Worm (Caenorhabditis elegans) whole organism, late embryonic: ENCODE measurements around the gene ZK662.6.

Experiments used
- C38D4.7 ChIP-seq: fragments of 200-800 bp; sonication (Bioruptor generic); optimal IDR thresholded peaks from 2 replicates; lab custom pipeline; 2018; ENCODE audit warnings: mild to moderate bottlenecking, missing genetic modification characterization, moderate library complexity, missing compliant biosample characterization
- K02D7.2 ChIP-seq: sonication (generic microtip); optimal IDR thresholded peaks from 2 replicates; lab custom pipeline; 2017; ENCODE audit warnings: mild to moderate bottlenecking, missing genetic modification characterization, missing compliant biosample characterization
- K09A11.1 ChIP-seq: sonication (generic microtip); optimal IDR thresholded peaks from 2 replicates; lab custom pipeline; 2017; ENCODE audit warnings: antibody characterized with exemption, mild to moderate bottlenecking, missing genetic modification characterization, missing compliant biosample characterization; ENCODE audit not compliant: insufficient read depth
- Y22D7AL.16 ChIP-seq: sonication (generic microtip); optimal IDR thresholded peaks from 2 replicates; lab custom pipeline; 2016; ENCODE audit warnings: missing genetic modification characterization, missing compliant biosample characterization
- ceh-18 ChIP-seq: sonication (generic microtip); optimal IDR thresholded peaks from 2 replicates; lab custom pipeline; 2016; ENCODE audit warnings: missing genetic modification characterization, missing compliant biosample characterization
- ceh-19 ChIP-seq: fragments of 200-800 bp; sonication (Bioruptor generic); optimal IDR thresholded peaks from 2 replicates; lab custom pipeline; 2018; ENCODE audit warnings: mild to moderate bottlenecking, missing genetic modification characterization, missing compliant biosample characterization
- ceh-2 ChIP-seq: sonication (generic microtip); optimal IDR thresholded peaks from 2 replicates; lab custom pipeline; 2016; ENCODE audit warnings: missing genotype, missing genetic modification characterization, missing compliant biosample characterization
- ceh-22 ChIP-seq: sonication (generic microtip); optimal IDR thresholded peaks from 2 replicates; lab custom pipeline; 2017; ENCODE audit warnings: missing biosample characterization, missing genetic modification characterization
- ceh-24 ChIP-seq: sonication (generic microtip); optimal IDR thresholded peaks from 2 replicates; lab custom pipeline; 2016; ENCODE audit warnings: mild to moderate bottlenecking, missing genetic modification characterization, missing compliant biosample characterization
- ceh-6 ChIP-seq: fragments of 200-800 bp; sonication (Bioruptor generic); optimal IDR thresholded peaks from 2 replicates; lab custom pipeline; 2018; ENCODE audit warnings: mild to moderate bottlenecking, missing genetic modification characterization, missing compliant biosample characterization
- ets-4 ChIP-seq: sonication (generic microtip); optimal IDR thresholded peaks from 2 replicates; lab custom pipeline; 2016; ENCODE audit warnings: missing genetic modification characterization, missing compliant biosample characterization
- hlh-15 ChIP-seq: sonication (generic microtip); optimal IDR thresholded peaks from 2 replicates; lab custom pipeline; 2016; ENCODE audit warnings: missing genetic modification characterization, missing compliant biosample characterization
- hlh-8 ChIP-seq: sonication (generic microtip); optimal IDR thresholded peaks from 2 replicates; lab custom pipeline; 2016; ENCODE audit warnings: missing genotype, missing genetic modification characterization, missing compliant biosample characterization
- lim-6 ChIP-seq: sonication (generic microtip); optimal IDR thresholded peaks from 2 replicates; lab custom pipeline; 2016; ENCODE audit warnings: missing genetic modification characterization, missing compliant biosample characterization
- lin-11 ChIP-seq: fragments of 200-800 bp; sonication (Bioruptor generic); optimal IDR thresholded peaks from 2 replicates; lab custom pipeline; 2018; ENCODE audit warnings: mild to moderate bottlenecking, missing genetic modification characterization, missing compliant biosample characterization
- mec-3 ChIP-seq: sonication (generic microtip); optimal IDR thresholded peaks from 2 replicates; lab custom pipeline; 2016; ENCODE audit warnings: borderline replicate concordance, missing genetic modification characterization, missing compliant biosample characterization
- nhr-11 ChIP-seq: fragments of 150-350 bp; optimal IDR thresholded peaks from 2 replicates; lab custom pipeline; 2014; ENCODE audit warnings: missing biosample characterization, missing genetic modification characterization
- nhr-232 ChIP-seq: sonication (generic microtip); optimal IDR thresholded peaks from 2 replicates; lab custom pipeline; 2016; ENCODE audit warnings: missing genetic modification characterization, missing compliant biosample characterization
- odd-2 ChIP-seq: sonication (generic microtip); optimal IDR thresholded peaks from 2 replicates; lab custom pipeline; 2017; ENCODE audit warnings: antibody characterized with exemption, mild to moderate bottlenecking, missing genetic modification characterization, missing compliant biosample characterization
- pag-3 ChIP-seq: sonication (generic microtip); optimal IDR thresholded peaks from 2 replicates; lab custom pipeline; 2016; ENCODE audit warnings: missing compliant biosample characterization, missing genetic modification characterization, borderline replicate concordance
- pat-9 ChIP-seq: fragments of 200-800 bp; sonication (Bioruptor generic); optimal IDR thresholded peaks from 2 replicates; lab custom pipeline; 2018; ENCODE audit warnings: mild to moderate bottlenecking, missing genetic modification characterization, moderate library complexity, missing compliant biosample characterization
- pqm-1 ChIP-seq: sonication (generic microtip); optimal IDR thresholded peaks from 2 replicates; lab custom pipeline; 2016; ENCODE audit warnings: missing genetic modification characterization, missing compliant biosample characterization
- pros-1 ChIP-seq: fragments of 150-350 bp; optimal IDR thresholded peaks from 2 replicates; lab custom pipeline; 2014; ENCODE audit warnings: missing biosample characterization, missing genetic modification reagents, missing genetic modification characterization
- ref-2 ChIP-seq: sonication (generic microtip); optimal IDR thresholded peaks from 2 replicates; lab custom pipeline; 2016; ENCODE audit warnings: missing genetic modification characterization, missing compliant biosample characterization
- rnt-1 ChIP-seq: sonication (generic microtip); optimal IDR thresholded peaks from 2 replicates; lab custom pipeline; 2016; ENCODE audit warnings: missing genetic modification characterization, missing compliant biosample characterization
- sox-2 ChIP-seq: fragments of 200-800 bp; sonication (Bioruptor generic); IDR thresholded peaks from 2 replicates; pipeline ENCODE4 v1.3.6; 2022; ENCODE audit warnings: missing genetic modification reagents, missing genetic modification characterization, missing compliant biosample characterization
- sox-4 ChIP-seq: sonication (generic microtip); optimal IDR thresholded peaks from 2 replicates; lab custom pipeline; 2017; ENCODE audit warnings: mild to moderate bottlenecking, missing genetic modification characterization, inconsistent platforms, missing compliant biosample characterization
- tbx-2 ChIP-seq: sonication (generic microtip); optimal IDR thresholded peaks from 2 replicates; lab custom pipeline; 2016; ENCODE audit warnings: missing genetic modification characterization, missing compliant biosample characterization
- ttx-3 ChIP-seq: sonication (generic microtip); optimal IDR thresholded peaks from 2 replicates; lab custom pipeline; 2016; ENCODE audit warnings: missing genetic modification reagents, missing genetic modification characterization, missing compliant biosample characterization
- unc-42 ChIP-seq: sonication (generic microtip); optimal IDR thresholded peaks from 2 replicates; lab custom pipeline; 2016; ENCODE audit warnings: missing genotype, missing genetic modification characterization, missing compliant biosample characterization
- unc-86 ChIP-seq: sonication (generic microtip); optimal IDR thresholded peaks from 2 replicates; lab custom pipeline; 2016; ENCODE audit warnings: missing genetic modification characterization, missing compliant biosample characterization
- ztf-16 ChIP-seq: sonication (generic microtip); optimal IDR thresholded peaks from 2 replicates; lab custom pipeline; 2017; ENCODE audit warnings: missing genetic modification characterization, missing compliant biosample characterization

The ZK662.6 gene

ce11 chrX:15757169-15757568 lies 38.7 kb downstream of the ZK662.6 start, which contains the start of gene wrt-4:
TSS of gene wrt-4 (minus strand) at chrX:15757269.
- no peak for TF ChIP-seq hlh-15 (tag; lab: Kevin White, UChicago)
- no peak for TF ChIP-seq hlh-8 (tag; lab: Kevin White, UChicago)
- no peak for TF ChIP-seq sox-2

ce11 chrX:15759222-15759621 lies 40.8 kb downstream of the ZK662.6 start:
- no peak for TF ChIP-seq ets-4 (tag; lab: Kevin White, UChicago)
- no peak for TF ChIP-seq pros-1 (tag; lab: Kevin White, UChicago)
- no peak for TF ChIP-seq unc-86
- TF ChIP-seq pqm-1 (tag; lab: Kevin White, UChicago) = no peak
- TF ChIP-seq Y22D7AL.16 (tag; lab: Kevin White, UChicago) = no peak
- no peak for TF ChIP-seq rnt-1 (tag; lab: Kevin White, UChicago)
- no peak for TF ChIP-seq K09A11.1 (tag; lab: Kevin White, UChicago)
- no peak for TF ChIP-seq K02D7.2
- no peak for TF ChIP-seq mec-3 (tag; lab: Kevin White, UChicago)
- TF ChIP-seq ttx-3 (tag; lab: Kevin White, UChicago) = no peak

ce11 chrX:15766147-15766546 lies 47.7 kb downstream of the ZK662.6 start, which contains the start of gene bus-17:
TSS of gene bus-17 (minus strand) at chrX:15766354.
- TF ChIP-seq pat-9 (tag; lab: Kevin White, UChicago) = no peak
- TF ChIP-seq sox-4 (tag; lab: Kevin White, UChicago) = no peak
- no peak for TF ChIP-seq ceh-22
- TF ChIP-seq ceh-6 (GFP tag; lab: Kevin White, UChicago) = no peak
- TF ChIP-seq ztf-16 (tag; lab: Kevin White, UChicago) = no peak
- no peak for TF ChIP-seq tbx-2 (tag; lab: Kevin White, UChicago)
- no peak for TF ChIP-seq odd-2
- TF ChIP-seq pag-3 (tag; lab: Kevin White, UChicago) = no peak
- no peak for TF ChIP-seq nhr-11 (tag; lab: Kevin White, UChicago)
- TF ChIP-seq unc-86 = no peak
- TF ChIP-seq pqm-1 (tag; lab: Kevin White, UChicago) = no peak
- no peak for TF ChIP-seq ceh-18
- TF ChIP-seq K02D7.2 = no peak
- no peak for TF ChIP-seq nhr-232 (tag; lab: Kevin White, UChicago)
- no peak for TF ChIP-seq ceh-19 (GFP tag; lab: Kevin White, UChicago)
- TF ChIP-seq pros-1 (tag; lab: Kevin White, UChicago) = no peak
- no peak for TF ChIP-seq lim-6 (tag; lab: Kevin White, UChicago)
- TF ChIP-seq C38D4.7 (GFP tag; lab: Kevin White, UChicago) = no peak
- TF ChIP-seq ceh-2 (tag; lab: Kevin White, UChicago) = no peak
- no peak for TF ChIP-seq rnt-1 (tag; lab: Kevin White, UChicago)

- TF ChIP-seq pat-9 (tag; lab: Kevin White, UChicago) = no peak
- no peak for TF ChIP-seq hlh-8 (tag; lab: Kevin White, UChicago)
- no peak for TF ChIP-seq ref-2
- no peak for TF ChIP-seq ceh-2 (tag; lab: Kevin White, UChicago)
- TF ChIP-seq lin-11 (tag; lab: Kevin White, UChicago) = no peak
Measured at ce11 chrX:15766861-15767260, 48.4 kb downstream of the ZK662.6 start.

- TF ChIP-seq ceh-24 (tag; lab: Kevin White, UChicago) (no peak), unc-42 (no peak)
Measured at ce11 chrX:15768532-15768931, 50.1 kb downstream of the ZK662.6 start.
